Worm (Caenorhabditis elegans) whole organism, early embryonic: ENCODE results near the gene oac-40.

ENCODE experiments used
- ama-1 ChIP-seq: fragments of 150-350 bp; optimal IDR thresholded peaks from 2 replicates; lab custom pipeline; 2014
- sea-1 ChIP-seq: fragments of 200-800 bp; sonication (Bioruptor generic); conservative IDR thresholded peaks from 2 replicates; pipeline ENCODE4 v1.3.6; 2022; ENCODE audit warnings: missing genetic modification characterization, missing compliant biosample characterization
- tbx-11 ChIP-seq: fragments of 200-800 bp; sonication (Bioruptor generic); IDR thresholded peaks from 2 replicates; pipeline ENCODE4 v1.3.6; 2022; ENCODE audit warnings: missing genetic modification characterization, missing compliant biosample characterization
- tra-4 ChIP-seq: sonication (generic microtip); optimal IDR thresholded peaks from 2 replicates; lab custom pipeline; 2017; ENCODE audit warnings: missing genetic modification characterization, missing compliant biosample characterization

- TF ChIP-seq tra-4 (no peak), ama-1 (lab: Kevin White, UChicago) (no peak), sea-1 (GFP tag; lab: Robert Waterston, UW) (no peak), tbx-11 (GFP tag; lab: Robert Waterston, UW) (no peak)
These were observed 32.7 kb downstream of the oac-40 start for ce11 chrV:9049271-9049670.
